Fruit fly (Drosophila melanogaster): ENCODE results near the gene CG14966.

dm6 chr3L:3157651-3158050, 39.8 kb downstream of the CG14966 start:
- TF ChIP-seq insv (optimal IDR thresholded peaks at IDR 0.05) (no peak), psq (optimal IDR thresholded peaks at IDR 0.05) (no peak)
